Worm (Caenorhabditis elegans): ENCODE measurements around the gene F53F4.18.

The F53F4.18 gene

DNA sequence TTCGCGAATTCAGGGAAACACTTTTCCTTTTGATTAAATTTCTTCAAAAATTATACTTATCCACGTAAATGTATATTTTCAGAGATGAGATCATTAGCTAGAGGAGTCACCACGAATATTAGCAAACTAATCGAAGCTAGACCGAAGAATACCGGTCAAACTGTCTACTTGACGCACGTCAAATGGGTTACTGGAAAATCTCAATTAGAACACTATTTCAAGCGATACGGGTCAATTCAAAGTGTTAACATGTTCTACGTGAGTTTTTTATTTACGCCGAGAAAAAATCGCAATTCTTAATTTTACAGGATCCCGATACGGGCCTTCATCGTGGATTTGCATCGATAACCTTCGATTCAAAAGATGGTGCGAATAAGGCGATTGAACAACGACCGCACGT lies 24.1 kb upstream of the F53F4.18 start, which contains the start of gene slrp-1:
Gene slrp-1, plus strand, starts transcription at position 83 of the 400 bp plus-strand sequence.
- no peak for TF ChIP-seq chd-7 (tag; optimal IDR thresholded peaks at IDR 0.05)
- TF ChIP-seq pha-4 (tag; optimal IDR thresholded peaks at IDR 0.05): no peak
- TF ChIP-seq ccch-3 (GFP tag; optimal IDR thresholded peaks at IDR 0.05): no peak
- TF ChIP-seq lir-1 (GFP tag; conservative IDR thresholded peaks at IDR 0.05): 0 out of 2 replicates have a peak, but pooled peaks have one; percentile 15
- TF ChIP-seq ekl-4 (GFP tag; IDR thresholded peaks at IDR 0.05): 0 out of 2 replicates have a peak, but pooled peaks have one; percentile 21
- TF ChIP-seq dox-1 (GFP tag; IDR thresholded peaks at IDR 0.05): peak; percentile 16; the same call in 1 of the 2 replicates

ce11 chrV:13566967-13567366 lies 23.0 kb upstream of the F53F4.18 start:
- no peak for TF ChIP-seq rpc-1 (optimal IDR thresholded peaks at IDR 0.05)
- no peak for TF ChIP-seq rpc-1 (tag; optimal IDR thresholded peaks at IDR 0.05)
- TF ChIP-seq tbx-9 (tag; optimal IDR thresholded peaks at IDR 0.05; ENCODE audit: borderline replicate concordance): no peak
- TF ChIP-seq lin-54 (GFP tag; optimal IDR thresholded peaks at IDR 0.05): no peak
- TF ChIP-seq nfyb-1 (GFP tag; IDR thresholded peaks at IDR 0.05): peak; percentile 77
- TF ChIP-seq lir-1 (GFP tag; conservative IDR thresholded peaks at IDR 0.05): no peak
- TF ChIP-seq mcd-1 (GFP tag; IDR thresholded peaks at IDR 0.05): peak; percentile 72
- TF ChIP-seq K12H6.12 (tag; optimal IDR thresholded peaks at IDR 0.05): no peak
- TF ChIP-seq egrh-3 (GFP tag; IDR thresholded peaks at IDR 0.05): no peak
- no peak for TF ChIP-seq snpc-1.1 (tag; optimal IDR thresholded peaks at IDR 0.05; ENCODE audit: insufficient read depth)
- peak; percentile 74; the same call in 1 of the 2 replicates for TF ChIP-seq madf-3 (GFP tag; IDR thresholded peaks at IDR 0.05)
- TF ChIP-seq cebp-2 (GFP tag; IDR thresholded peaks at IDR 0.05): peak; percentile 43; the same call in 1 of the 2 replicates
- TF ChIP-seq ztf-25 (GFP tag; IDR thresholded peaks at IDR 0.05): no peak
- no peak for TF ChIP-seq ceh-79 (tag; optimal IDR thresholded peaks at IDR 0.05)
- TF ChIP-seq cebp-1 (GFP tag; IDR thresholded peaks at IDR 0.05): no peak
- peak; percentile 47 for TF ChIP-seq cebp-1 (tag; optimal IDR thresholded peaks at IDR 0.05)
- no peak for TF ChIP-seq nhr-120 (GFP tag; IDR thresholded peaks at IDR 0.05)
- TF ChIP-seq madf-10 (tag; optimal IDR thresholded peaks at IDR 0.05): peak; percentile 15
- peak; percentile 19 for TF ChIP-seq athp-1 (tag; optimal IDR thresholded peaks at IDR 0.05)
- TF ChIP-seq mel-28 (tag; optimal IDR thresholded peaks at IDR 0.05; ENCODE audit: borderline replicate concordance): no peak
- TF ChIP-seq lin-40 (tag; optimal IDR thresholded peaks at IDR 0.05): peak; percentile 59
- TF ChIP-seq aptf-2 (GFP tag; conservative IDR thresholded peaks at IDR 0.05): no peak
- TF ChIP-seq him-1 (tag; optimal IDR thresholded peaks at IDR 0.05): no peak
- peak; percentile 35 for TF ChIP-seq ZK185.1 (tag; optimal IDR thresholded peaks at IDR 0.05; ENCODE audit: poor library complexity, severe bottlenecking)
- TF ChIP-seq F57A8.1 (GFP tag; optimal IDR thresholded peaks at IDR 0.05): no peak
- no peak for TF ChIP-seq D2030.7 (GFP tag; IDR thresholded peaks at IDR 0.05)
- TF ChIP-seq attf-3 (GFP tag; conservative IDR thresholded peaks at IDR 0.05): no peak
- peak; percentile 51 for TF ChIP-seq madf-6 (GFP tag; IDR thresholded peaks at IDR 0.05)
- TF ChIP-seq hrde-1 (tag; optimal IDR thresholded peaks at IDR 0.05; ENCODE audit: borderline replicate concordance): peak; percentile 0
- TF ChIP-seq sdz-38 (tag; optimal IDR thresholded peaks at IDR 0.05): no peak
- no peak for TF ChIP-seq egl-18 (GFP tag; IDR thresholded peaks at IDR 0.05)
- TF ChIP-seq ccch-3 (GFP tag; optimal IDR thresholded peaks at IDR 0.05): no peak
- no peak for TF ChIP-seq lag-1 (GFP tag; IDR thresholded peaks at IDR 0.05)
- peak; percentile 47; the same call in 1 of the 2 replicates for TF ChIP-seq hmg-20 (GFP tag; IDR thresholded peaks at IDR 0.05)
- peak; percentile 59 for TF ChIP-seq ztf-26 (tag; optimal IDR thresholded peaks at IDR 0.05)
- TF ChIP-seq tbp1 (GFP tag; optimal IDR thresholded peaks at IDR 0.05): peak; percentile 5
- TF ChIP-seq F23B12.7 (tag; optimal IDR thresholded peaks at IDR 0.05; ENCODE audit: insufficient read depth): no peak
- TF ChIP-seq ztf-6 (GFP tag; IDR thresholded peaks at IDR 0.05): no peak
- no peak for TF ChIP-seq somi-1 (GFP tag; optimal IDR thresholded peaks at IDR 0.05)
- TF ChIP-seq ceh-91 (GFP tag; IDR thresholded peaks at IDR 0.05): no peak
- no peak for TF ChIP-seq akir-1 (GFP tag; optimal IDR thresholded peaks at IDR 0.05)
- no peak for TF ChIP-seq ceh-27 (GFP tag; optimal IDR thresholded peaks at IDR 0.05)
